Worm (Caenorhabditis elegans) whole organism, midembryonic: ENCODE results near the gene fipr-29.

ENCODE experiments used
- T22C8.4 ChIP-seq: fragments of 200-800 bp; sonication (Bioruptor generic); IDR thresholded peaks from 2 replicates; pipeline ENCODE4 v1.3.6; 2022; ENCODE audit warnings: missing genetic modification characterization, missing compliant biosample characterization
- klf-2 ChIP-seq: fragments of 200-800 bp; sonication (Bioruptor generic); conservative IDR thresholded peaks from 2 replicates; pipeline ENCODE4 v1.3.6; 2022; ENCODE audit warnings: missing genetic modification reagents, missing genetic modification characterization, missing compliant biosample characterization
- ztf-23 ChIP-seq: fragments of 200-800 bp; sonication (Bioruptor generic); IDR thresholded peaks from 2 replicates; pipeline ENCODE4 v1.3.6; 2022; ENCODE audit warnings: missing genetic modification reagents, missing genetic modification characterization, missing compliant biosample characterization

- TF ChIP-seq T22C8.4 (GFP tag; lab: Robert Waterston, UW) (no peak), klf-2 (no peak), ztf-23 (GFP tag; lab: Robert Waterston, UW) (no peak)
Measured at ce11 chrIII:3018822-3019221, 41.3 kb downstream of the fipr-29 start.
